Worm (Caenorhabditis elegans): ENCODE measurements around the gene T13C5.9.

DNA sequence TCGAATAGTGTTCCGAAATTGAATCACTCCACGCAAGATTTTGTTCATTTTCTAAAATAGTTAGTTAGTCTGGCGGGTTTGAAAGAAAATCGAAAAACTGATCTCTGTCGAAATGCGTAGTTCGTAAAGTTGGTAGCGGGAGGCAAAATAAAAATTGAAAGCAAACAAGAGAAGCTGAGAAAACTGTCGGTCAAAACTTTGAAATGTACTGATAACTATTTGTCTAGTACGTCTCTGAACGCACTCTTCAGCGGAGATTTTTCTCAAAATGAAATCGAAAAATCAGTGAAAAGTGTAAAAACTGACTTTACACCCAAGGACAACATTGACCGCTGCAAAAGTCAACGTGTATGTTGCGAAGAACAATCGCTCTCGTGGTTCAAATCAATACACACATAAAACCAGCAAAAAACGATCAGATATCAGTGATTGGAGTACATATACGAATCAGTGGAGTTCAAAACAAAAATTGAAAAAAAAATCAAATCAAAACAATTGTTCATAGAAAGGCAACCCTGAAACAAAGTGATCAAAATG lies 14.7 kb downstream of the T13C5.9 start, which contains the start of gene bca-1:
- TF ChIP-seq snpc-4 (GFP tag; optimal IDR thresholded peaks at IDR 0.05) (no peak), snpc-4 (tag; optimal IDR thresholded peaks at IDR 0.05) (no peak), sdz-38 (tag; optimal IDR thresholded peaks at IDR 0.05) (no peak), F55B11.4 (tag; optimal IDR thresholded peaks at IDR 0.05; ENCODE audit: borderline replicate concordance, insufficient read depth) (no peak), tbx-9 (tag; optimal IDR thresholded peaks at IDR 0.05; ENCODE audit: borderline replicate concordance) (no peak), ceh-27 (GFP tag; optimal IDR thresholded peaks at IDR 0.05) (no peak), hlh-26 (GFP tag; conservative IDR thresholded peaks at IDR 0.05) (no peak), hmg-20 (GFP tag; IDR thresholded peaks at IDR 0.05) (no peak), ama-1 (optimal IDR thresholded peaks at IDR 0.05) (no peak), ama-1 (GFP tag; optimal IDR thresholded peaks at IDR 0.05) (no peak), F49E8.2 (tag; optimal IDR thresholded peaks at IDR 0.05; ENCODE audit: insufficient read depth) (no peak)
